Fruit fly (Drosophila melanogaster): ENCODE measurements around the gene Acbp4.
A peak's percentile ranks its signal among the peaks of the same experiment; 100 is the strongest.

Acbp4 gene

DNA sequence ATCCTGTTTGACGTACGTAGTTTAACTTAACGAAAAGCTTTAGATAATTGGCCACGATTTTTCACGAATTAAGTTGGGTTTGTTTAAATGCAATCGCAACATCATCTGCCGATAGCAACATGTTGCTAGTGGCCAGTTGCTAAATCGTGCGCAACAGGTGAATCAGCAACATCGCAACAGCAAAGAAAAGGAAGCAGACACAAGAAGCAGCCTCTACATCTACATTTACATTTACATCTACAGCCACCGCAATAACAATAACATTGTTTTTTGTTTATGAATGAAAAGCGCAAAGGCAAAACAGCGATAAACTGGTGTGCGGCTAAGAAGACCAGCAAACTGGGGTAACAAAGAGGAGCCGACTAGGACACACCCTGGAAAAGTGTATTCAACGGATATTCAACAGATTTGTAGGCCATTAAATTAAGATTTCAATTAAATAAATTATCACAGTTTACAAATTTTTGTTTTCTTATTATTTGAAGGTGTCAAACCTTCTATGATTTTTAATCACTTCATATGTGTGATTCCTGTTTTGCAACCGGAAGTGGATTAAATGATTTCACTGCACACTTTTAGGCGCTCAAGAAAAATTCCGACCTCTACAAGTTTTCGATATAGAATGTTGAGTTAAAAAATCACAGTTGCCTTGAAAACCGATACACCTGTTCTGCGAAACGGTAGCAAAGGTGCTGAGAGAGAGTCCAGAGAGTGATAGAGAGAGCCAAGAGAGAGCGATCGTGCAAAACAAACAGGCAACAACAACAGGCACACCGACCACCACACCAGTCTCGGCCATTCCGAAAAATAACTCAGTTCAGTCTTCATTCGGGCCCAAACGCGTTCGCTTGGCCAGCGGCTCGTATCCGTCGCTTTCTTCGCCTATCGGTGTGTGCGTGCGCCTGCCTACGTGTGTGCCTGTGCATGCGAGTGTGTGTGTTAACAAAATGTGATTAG is 5.9 kb upstream of the Acbp4 start, which contains the start of gene melt (continued):
- TF ChIP-seq CG15269 (tag; optimal IDR thresholded peaks at IDR 0.05) (peak; percentile 87), CG11696 (GFP tag; IDR thresholded peaks at IDR 0.05) (no peak), CG10654 (GFP tag; optimal IDR thresholded peaks at IDR 0.05) (peak; percentile 82), CG30020 (tag; optimal IDR thresholded peaks at IDR 0.05) (peak; percentile 49), CG1792 (GFP tag; optimal IDR thresholded peaks at IDR 0.05) (peak; percentile 82), crol (GFP tag; IDR thresholded peaks at IDR 0.05) (no peak), Stat92E (GFP tag; optimal IDR thresholded peaks at IDR 0.05) (peak in 1 of 3 experiments; percentile 38), Tbp (GFP tag; optimal IDR thresholded peaks at IDR 0.05) (no peak), CG12155 (GFP tag; optimal IDR thresholded peaks at IDR 0.05) (peak; percentile 86), CG1647 (GFP tag; optimal IDR thresholded peaks at IDR 0.05) (peak; percentile 79), cad (GFP tag; optimal IDR thresholded peaks at IDR 0.05) (no peak), Fer3 (tag; optimal IDR thresholded peaks at IDR 0.05) (peak; percentile 73), nau (GFP tag; optimal IDR thresholded peaks at IDR 0.05) (peak; percentile 85), fd64A (GFP tag; optimal IDR thresholded peaks at IDR 0.05) (no peak), gsb (GFP tag; IDR thresholded peaks at IDR 0.05) (peak; percentile 55), CG5245 (GFP tag; optimal IDR thresholded peaks at IDR 0.05) (peak; percentile 80), ash1 (GFP tag; optimal IDR thresholded peaks at IDR 0.05) (no peak), CG8281 (tag; optimal IDR thresholded peaks at IDR 0.05) (peak; percentile 67), CG12299 (tag; optimal IDR thresholded peaks at IDR 0.05) (peak; percentile 58), NC2α (GFP tag; optimal IDR thresholded peaks at IDR 0.05) (peak; percentile 59), unpg (GFP tag; optimal IDR thresholded peaks at IDR 0.05) (peak; percentile 75), CG13894 (tag; optimal IDR thresholded peaks at IDR 0.05) (peak; percentile 39), Meics (GFP tag; optimal IDR thresholded peaks at IDR 0.05) (peak; percentile 91), CG14667 (GFP tag; IDR thresholded peaks at IDR 0.05) (peak; percentile 76), croc (GFP tag; conservative IDR thresholded peaks at IDR 0.05) (peak; percentile 62; the same call in 2 of the 3 replicates), CG12236 (GFP tag; optimal IDR thresholded peaks at IDR 0.05) (peak; percentile 71), kay (GFP tag; optimal IDR thresholded peaks at IDR 0.05) (peak; percentile 81), CHES-1-like (GFP tag; optimal IDR thresholded peaks at IDR 0.05) (peak; percentile 77), CG16815 (GFP tag; optimal IDR thresholded peaks at IDR 0.05) (peak; percentile 89), B-H1 (GFP tag; IDR thresholded peaks at IDR 0.05) (no peak; the same call in none of the 3 replicates), CG16863 (GFP tag; optimal IDR thresholded peaks at IDR 0.05) (peak; percentile 83), tna (GFP tag; IDR thresholded peaks at IDR 0.05; ENCODE audit: partially characterized antibody) (peak; percentile 41; the same call in 1 of the 2 replicates), chinmo (GFP tag; IDR thresholded peaks at IDR 0.05; ENCODE audit: partially characterized antibody) (peak; percentile 94; the same call in 3 of the 4 replicates), NC2β (GFP tag; optimal IDR thresholded peaks at IDR 0.05) (peak; percentile 71), CG2199 (GFP tag; IDR thresholded peaks at IDR 0.05) (no peak), trh (GFP tag; optimal IDR thresholded peaks at IDR 0.05) (peak; percentile 66), CG3995 (GFP tag; optimal IDR thresholded peaks at IDR 0.05) (peak; percentile 56), pita (GFP tag; optimal IDR thresholded peaks at IDR 0.05) (peak; percentile 14), wek (GFP tag; optimal IDR thresholded peaks at IDR 0.05) (no peak), HLHmδ (GFP tag; optimal IDR thresholded peaks at IDR 0.05) (peak; percentile 62), Fer2 (tag; optimal IDR thresholded peaks at IDR 0.05) (peak; percentile 54), chn (GFP tag; optimal IDR thresholded peaks at IDR 0.05) (peak; percentile 92), lola (GFP tag; optimal IDR thresholded peaks at IDR 0.05) (peak in 1 of 3 experiments; percentile 90), E2f2 (GFP tag; IDR thresholded peaks at IDR 0.05) (peak; percentile 46), CG13287 (GFP tag; IDR thresholded peaks at IDR 0.05; ENCODE audit: partially characterized antibody) (peak; percentile 34; the same call in 1 of the 2 replicates), CG33213 (GFP tag; optimal IDR thresholded peaks at IDR 0.05) (peak; percentile 58), zen (tag; optimal IDR thresholded peaks at IDR 0.05) (peak; percentile 82)

Data from whole organism, embryonic.